Fruit fly (Drosophila melanogaster) whole organism, embryonic: Measurements from ENCODE around the gene Tcs4.

Experiments
- Asciz ChIP-seq: fragments of 200-800 bp; sonication (Bioruptor generic); optimal IDR thresholded peaks from 2 replicates; lab custom pipeline; 2017; ENCODE audit warnings: missing biosample characterization, mild to moderate bottlenecking, missing genetic modification characterization, missing genetic modification reagents
- Bgb ChIP-seq: fragments of 200-800 bp; sonication (Bioruptor generic); IDR thresholded peaks from 2 replicates; pipeline ENCODE4 v1.3.6; 2022; ENCODE audit warnings: missing biosample characterization, missing genetic modification characterization; ENCODE audit not compliant: partially characterized antibody
- CG11456 ChIP-seq: fragments of 200-800 bp; sonication (Bioruptor generic); IDR thresholded peaks from 3 replicates; pipeline ENCODE4 v1.3.6; 2022; ENCODE audit warnings: missing biosample characterization, missing genetic modification characterization
- CG12155 ChIP-seq: fragments of 200-800 bp; sonication (Bioruptor generic); optimal IDR thresholded peaks from 3 replicates; lab custom pipeline; 2016; ENCODE audit warnings: missing biosample characterization, missing genetic modification characterization
- CG13287 ChIP-seq: fragments of 200-800 bp; sonication (Bioruptor generic); IDR thresholded peaks from 2 replicates; pipeline ENCODE4 v1.3.6; 2022; ENCODE audit warnings: missing biosample characterization, missing genetic modification characterization; ENCODE audit not compliant: partially characterized antibody
- CG13894 ChIP-seq: fragments of 200-800 bp; sonication (Bioruptor generic); optimal IDR thresholded peaks from 3 replicates; lab custom pipeline; 2018; ENCODE audit warnings: missing biosample characterization, mild to moderate bottlenecking, missing genetic modification characterization, moderate library complexity
- CG14860 ChIP-seq: fragments of 200-800 bp; sonication (Bioruptor generic); IDR thresholded peaks from 3 replicates; pipeline ENCODE4 v1.3.6; 2022; ENCODE audit warnings: missing biosample characterization, missing genetic modification characterization; ENCODE audit not compliant: partially characterized antibody
- CG18262 ChIP-seq: fragments of 200-800 bp; optimal IDR thresholded peaks from 3 replicates; lab custom pipeline; 2019; ENCODE audit warnings: missing biosample characterization, mild to moderate bottlenecking, missing genetic modification characterization, moderate library complexity
- CG32532 ChIP-seq: fragments of 200-800 bp; sonication (Bioruptor generic); IDR thresholded peaks from 2 replicates; pipeline ENCODE4 v1.3.6; 2022; ENCODE audit warnings: missing biosample characterization, missing genetic modification characterization
- CG3407 ChIP-seq: fragments of 200-800 bp; sonication (Bioruptor generic); optimal IDR thresholded peaks from 2 replicates; lab custom pipeline; 2018; ENCODE audit warnings: missing biosample characterization, mild to moderate bottlenecking, missing genetic modification characterization
- CG34422 ChIP-seq: fragments of 200-800 bp; sonication (Bioruptor generic); IDR thresholded peaks from 3 replicates; pipeline ENCODE4 v1.3.6; 2022; ENCODE audit warnings: missing biosample characterization, missing genetic modification characterization
- CG3847 ChIP-seq: fragments of 200-800 bp; sonication (Bioruptor generic); IDR thresholded peaks from 2 replicates; pipeline ENCODE4 v1.3.6; 2022; ENCODE audit warnings: missing biosample characterization, missing genetic modification characterization
- CG3995 ChIP-seq: fragments of 200-800 bp; sonication (Bioruptor generic); optimal IDR thresholded peaks from 3 replicates; lab custom pipeline; 2016; ENCODE audit warnings: missing biosample characterization, missing genetic modification characterization
- CG42726 ChIP-seq: fragments of 200-800 bp; sonication (Bioruptor generic); IDR thresholded peaks from 2 replicates; pipeline ENCODE4 v1.3.6; 2022; ENCODE audit warnings: missing biosample characterization, missing genetic modification characterization; ENCODE audit not compliant: partially characterized antibody
- CG4617 ChIP-seq: fragments of 200-800 bp; sonication (Bioruptor generic); optimal IDR thresholded peaks from 3 replicates; lab custom pipeline; 2016; ENCODE audit warnings: missing biosample characterization, missing genetic modification characterization, borderline replicate concordance
- CG7357 ChIP-seq: fragments of 200-800 bp; sonication (Bioruptor generic); IDR thresholded peaks from 3 replicates; pipeline ENCODE4 v1.3.6; 2022; ENCODE audit warnings: missing biosample characterization, missing genetic modification characterization
- CG8089 ChIP-seq: fragments of 200-800 bp; sonication (Bioruptor generic); optimal IDR thresholded peaks from 3 replicates; lab custom pipeline; 2016; ENCODE audit warnings: missing biosample characterization, missing genetic modification characterization
- CG8290 ChIP-seq, 3 experiments: fragments of 200-800 bp; sonication (Bioruptor generic); optimal IDR thresholded peaks; 2 replicates each; lab custom pipeline; 2016 to 2019; ENCODE audit warnings: missing biosample characterization in 3 of 3, missing genetic modification characterization in 3 of 3, mild to moderate bottlenecking in 2 of 3, moderate library complexity in 1 of 3
- CG8944 ChIP-seq: fragments of 200-800 bp; sonication (Bioruptor generic); optimal IDR thresholded peaks from 3 replicates; lab custom pipeline; 2016; ENCODE audit warnings: missing biosample characterization, missing genetic modification characterization
- CG9797 ChIP-seq: fragments of 200-800 bp; sonication (Bioruptor generic); optimal IDR thresholded peaks from 3 replicates; lab custom pipeline; 2018; ENCODE audit warnings: missing biosample characterization, mild to moderate bottlenecking, missing genetic modification characterization
- CG9932 ChIP-seq: fragments of 200-800 bp; sonication (Bioruptor generic); IDR thresholded peaks from 2 replicates; pipeline ENCODE4 v1.3.6; 2022; ENCODE audit warnings: missing biosample characterization, missing genetic modification characterization
- CHES-1-like ChIP-seq: fragments of 200-800 bp; sonication (Bioruptor generic); optimal IDR thresholded peaks from 2 replicates; lab custom pipeline; 2016; ENCODE audit warnings: missing biosample characterization, missing genetic modification characterization
- Dip2 ChIP-seq: fragments of 200-800 bp; sonication (Bioruptor generic); IDR thresholded peaks from 2 replicates; pipeline ENCODE4 v1.3.6; 2022; ENCODE audit warnings: missing biosample characterization, missing genetic modification characterization
- Dp ChIP-seq: fragments of 200-800 bp; sonication (Bioruptor generic); optimal IDR thresholded peaks from 2 replicates; lab custom pipeline; 2018; ENCODE audit warnings: missing biosample characterization, mild to moderate bottlenecking, missing genetic modification characterization, moderate library complexity
- Dref ChIP-seq: fragments of 200-800 bp; sonication (Bioruptor generic); IDR thresholded peaks from 2 replicates; pipeline ENCODE4 v1.3.6; 2022; ENCODE audit warnings: missing biosample characterization, missing genetic modification characterization
- H2.0 ChIP-seq: fragments of 200-800 bp; sonication (Bioruptor generic); IDR thresholded peaks from 2 replicates; pipeline ENCODE4 v1.3.6; 2022; ENCODE audit warnings: missing biosample characterization, missing genetic modification characterization
- HLH4C ChIP-seq: fragments of 200-800 bp; sonication (Bioruptor generic); IDR thresholded peaks from 3 replicates; pipeline ENCODE4 v1.3.6; 2022; ENCODE audit warnings: missing biosample characterization, missing genetic modification characterization; ENCODE audit not compliant: partially characterized antibody
- HLHmδ ChIP-seq: fragments of 200-800 bp; sonication (Bioruptor generic); optimal IDR thresholded peaks from 2 replicates; lab custom pipeline; 2018; ENCODE audit warnings: missing biosample characterization, mild to moderate bottlenecking, missing genetic modification characterization, moderate library complexity
- MESR4 ChIP-seq: fragments of 200-800 bp; sonication (Bioruptor generic); optimal IDR thresholded peaks from 2 replicates; lab custom pipeline; 2018; ENCODE audit warnings: missing biosample characterization, mild to moderate bottlenecking, missing genetic modification characterization, moderate library complexity
- Myb ChIP-seq: fragments of 200-800 bp; sonication (Bioruptor generic); optimal IDR thresholded peaks from 2 replicates; lab custom pipeline; 2016; ENCODE audit warnings: missing biosample characterization, missing genetic modification characterization
- NfI ChIP-seq: fragments of 200-800 bp; sonication (Bioruptor generic); optimal IDR thresholded peaks from 3 replicates; lab custom pipeline; 2018; ENCODE audit warnings: missing biosample characterization, mild to moderate bottlenecking, missing genetic modification characterization, moderate library complexity
- Rfx ChIP-seq: fragments of 200-800 bp; sonication (Bioruptor generic); IDR thresholded peaks from 2 replicates; pipeline ENCODE4 v1.3.6; 2022; ENCODE audit warnings: missing biosample characterization, missing genetic modification characterization
- Sin3A ChIP-seq: fragments of >200 bp; optimal IDR thresholded peaks from 2 replicates; lab custom pipeline; 2018
- Spps ChIP-seq: fragments of 200-800 bp; sonication (Bioruptor generic); optimal IDR thresholded peaks from 2 replicates; lab custom pipeline; 2018; ENCODE audit warnings: missing biosample characterization, mild to moderate bottlenecking, missing genetic modification characterization
- Sry-δ ChIP-seq: fragments of 200-800 bp; sonication (Bioruptor generic); optimal IDR thresholded peaks from 2 replicates; lab custom pipeline; 2016; ENCODE audit warnings: missing biosample characterization, missing genetic modification characterization
- Trl ChIP-seq, 3 experiments: fragments of >200 bp in 2 of 3; fragments of 200-800 bp in 1 of 3; sonication (Bioruptor generic) in 1 of 3; optimal IDR thresholded peaks; 2 replicates in 1 of 3; 3 replicates in 2 of 3; lab custom pipeline; 2016 to 2017; ENCODE audit warnings: missing biosample characterization in 1 of 3, missing genetic modification characterization in 1 of 3
- crol ChIP-seq: fragments of 200-800 bp; sonication (Bioruptor generic); IDR thresholded peaks from 2 replicates; pipeline ENCODE4 v1.3.6; 2022; ENCODE audit warnings: missing biosample characterization, missing genetic modification characterization
- knrl ChIP-seq: fragments of 200-800 bp; sonication (Bioruptor generic); IDR thresholded peaks from 3 replicates; pipeline ENCODE4 v1.3.6; 2022; ENCODE audit warnings: missing biosample characterization, missing genetic modification characterization; ENCODE audit not compliant: partially characterized antibody
- nerfin-2 ChIP-seq: fragments of 200-800 bp; sonication (Bioruptor generic); IDR thresholded peaks from 2 replicates; pipeline ENCODE4 v1.3.6; 2022; ENCODE audit warnings: missing biosample characterization, missing genetic modification characterization; ENCODE audit not compliant: partially characterized antibody
- row ChIP-seq: fragments of 200-800 bp; sonication (Bioruptor generic); IDR thresholded peaks from 3 replicates; pipeline ENCODE4 v1.3.6; 2022; ENCODE audit warnings: missing biosample characterization, missing genetic modification characterization
- slbo ChIP-seq: fragments of 200-800 bp; sonication (Bioruptor generic); IDR thresholded peaks from 2 replicates; pipeline ENCODE4 v1.3.6; 2022; ENCODE audit warnings: missing biosample characterization, missing genetic modification characterization
- sr ChIP-seq: fragments of 200-800 bp; sonication (Bioruptor generic); IDR thresholded peaks from 3 replicates; pipeline ENCODE4 v1.3.6; 2022; ENCODE audit warnings: missing biosample characterization, missing genetic modification characterization
- stwl ChIP-seq: fragments of 200-800 bp; sonication (Bioruptor generic); optimal IDR thresholded peaks from 3 replicates; lab custom pipeline; 2018; ENCODE audit warnings: missing biosample characterization, mild to moderate bottlenecking, missing genetic modification characterization, moderate library complexity
- zfh2 ChIP-seq: fragments of 200-800 bp; sonication (Bioruptor generic); optimal IDR thresholded peaks from 2 replicates; lab custom pipeline; 2016; ENCODE audit warnings: missing biosample characterization, missing genetic modification characterization

The Tcs4 gene

dm6 chrX:19696845-19697244 lies 4.7 kb downstream of the Tcs4 start, which contains the start of gene Cdc42 (continued):
- TF ChIP-seq CG9797 (peak; percentile 20), Spps (tag; lab: Kevin White, UChicago) (no peak), CG8089 (GFP tag; lab: Kevin White, UChicago) (no peak), CG42726 (0 out of 2 replicates have a peak, but pooled peaks have one; percentile 20), HLHmδ (GFP tag; lab: Kevin White, UChicago) (peak; percentile 17), CG12155 (GFP tag; lab: Kevin White, UChicago) (peak; percentile 96), nerfin-2 (GFP tag; lab: Robert Waterston, UW) (0 out of 2 replicates have a peak, but pooled peaks have one; percentile 31), zfh2 (peak; percentile 6), CG11456 (GFP tag; lab: Robert Waterston, UW) (peak; percentile 20; the same call in 1 of the 3 replicates), Sry-δ (GFP tag; lab: Kevin White, UChicago) (peak; percentile 71), crol (GFP tag; lab: Robert Waterston, UW) (no peak), HLH4C (0 out of 3 replicates have a peak, but pooled peaks have one; percentile 34), row (peak; percentile 69), sr (GFP tag; lab: Robert Waterston, UW) (0 out of 3 replicates have a peak, but pooled peaks have one; percentile 34), CG9932 (GFP tag; lab: Robert Waterston, UW) (peak; percentile 41; the same call in 1 of the 2 replicates), Myb (GFP tag; lab: Kevin White, UChicago) (peak; percentile 4), CG18262 (tag; lab: Kevin White, UChicago) (no peak), CG13287 (peak; percentile 24; the same call in 1 of the 2 replicates), CHES-1-like (GFP tag; lab: Kevin White, UChicago) (no peak), CG14860 (GFP tag; lab: Robert Waterston, UW) (no peak), CG32532 (GFP tag; lab: Robert Waterston, UW) (peak; percentile 36; the same call in 1 of the 2 replicates), Trl (optimal IDR thresholded peaks at IDR 0.05; lab: Kevin White, UChicago) (peak in 1 of 2 experiments; percentile 35), Trl (GFP tag; optimal IDR thresholded peaks at IDR 0.05; lab: Kevin White, UChicago) (no peak), Dip2 (GFP tag; lab: Robert Waterston, UW) (no peak), CG8290 (GFP tag; optimal IDR thresholded peaks at IDR 0.05; lab: Kevin White, UChicago) (peak; percentile 34), CG8290 (tag; optimal IDR thresholded peaks at IDR 0.05; lab: Kevin White, UChicago) (peak in 1 of 2 experiments; percentile 75), CG8944 (GFP tag; lab: Kevin White, UChicago) (no peak), slbo (GFP tag; lab: Robert Waterston, UW) (peak; percentile 21; the same call in 1 of the 2 replicates), Asciz (GFP tag; lab: Kevin White, UChicago) (no peak), NfI (no peak), Sin3A (lab: Kevin White, UChicago) (no peak), CG7357 (GFP tag; lab: Robert Waterston, UW) (no peak), Rfx (GFP tag; lab: Robert Waterston, UW) (peak; percentile 43; the same call in 1 of the 2 replicates), knrl (GFP tag; lab: Robert Waterston, UW) (0 out of 3 replicates have a peak, but pooled peaks have one; percentile 11), stwl (tag; lab: Kevin White, UChicago) (peak; percentile 32), CG3407 (GFP tag; lab: Kevin White, UChicago) (no peak), CG3995 (GFP tag; lab: Kevin White, UChicago) (peak; percentile 92), CG4617 (GFP tag; lab: Kevin White, UChicago) (peak; percentile 51), Bgb (GFP tag; lab: Robert Waterston, UW) (0 out of 2 replicates have a peak, but pooled peaks have one; percentile 6), MESR4 (peak; percentile 48), CG34422 (GFP tag; lab: Robert Waterston, UW) (0 out of 3 replicates have a peak, but pooled peaks have one; percentile 31), CG13894 (tag; lab: Kevin White, UChicago) (peak; percentile 61), CG3847 (GFP tag; lab: Robert Waterston, UW) (0 out of 2 replicates have a peak, but pooled peaks have one; percentile 17), Dp (peak; percentile 4), H2.0 (GFP tag; lab: Robert Waterston, UW) (peak; percentile 3; the same call in 1 of the 2 replicates), Dref (peak; percentile 43)
